Worm (Caenorhabditis elegans): Measurements from ENCODE around the gene Y67D8A.2.
"Not testable (repeated sequence)": the region's sequence is repeated elsewhere in the genome, so short reads cannot be mapped to it uniquely, and the experiment has no call there.

The Y67D8A.2 gene

DNA sequence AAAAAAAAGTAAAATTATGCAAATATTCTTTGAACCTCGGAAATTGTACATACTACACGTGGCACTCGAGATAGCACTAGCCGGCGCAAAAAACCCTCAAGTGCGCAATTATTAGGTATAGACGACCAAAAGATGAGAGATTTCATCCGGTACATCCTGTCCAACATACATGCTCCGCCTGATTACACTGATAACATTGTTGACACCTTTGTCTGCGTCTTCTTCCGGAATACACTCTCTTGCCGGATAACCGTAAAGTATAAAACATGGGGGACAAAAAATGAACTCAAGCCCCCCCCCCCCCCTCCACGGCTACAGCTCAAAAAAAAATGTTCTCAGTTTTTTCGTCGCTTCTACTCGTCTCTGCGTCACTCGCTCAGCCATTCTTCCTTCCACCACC, 76.1 kb downstream of the Y67D8A.2 start, which contains the start of gene W08E12.6:
TSS of gene W08E12.6 (plus strand) at position 301 of the 400 bp plus-strand sequence.
- no peak for TF ChIP-seq ceh-14 (tag; optimal IDR thresholded peaks at IDR 0.05)

DNA sequence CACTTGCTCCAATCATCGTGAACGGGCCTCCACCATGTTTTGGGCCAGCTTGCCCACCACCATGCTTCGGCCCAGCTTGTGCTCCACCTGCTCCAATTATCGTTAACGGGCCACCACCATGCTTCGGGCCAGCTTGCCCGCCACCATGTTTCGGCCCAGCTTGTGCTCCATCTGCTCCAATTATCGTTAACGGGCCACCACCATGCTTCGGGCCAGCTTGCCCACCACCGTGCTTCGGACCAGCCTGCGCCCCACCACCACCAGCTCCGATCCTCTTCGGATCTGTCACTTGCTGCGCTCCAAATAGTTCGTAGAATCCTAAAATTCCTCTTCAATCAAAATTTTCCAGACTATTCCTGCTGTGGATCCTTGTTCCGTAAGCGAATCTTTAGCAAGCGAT, 77.0 kb downstream of the Y67D8A.2 start:
- no peak for TF ChIP-seq pros-1 (tag; optimal IDR thresholded peaks at IDR 0.05)
- no peak for TF ChIP-seq tbx-2 (tag; optimal IDR thresholded peaks at IDR 0.05)

DNA sequence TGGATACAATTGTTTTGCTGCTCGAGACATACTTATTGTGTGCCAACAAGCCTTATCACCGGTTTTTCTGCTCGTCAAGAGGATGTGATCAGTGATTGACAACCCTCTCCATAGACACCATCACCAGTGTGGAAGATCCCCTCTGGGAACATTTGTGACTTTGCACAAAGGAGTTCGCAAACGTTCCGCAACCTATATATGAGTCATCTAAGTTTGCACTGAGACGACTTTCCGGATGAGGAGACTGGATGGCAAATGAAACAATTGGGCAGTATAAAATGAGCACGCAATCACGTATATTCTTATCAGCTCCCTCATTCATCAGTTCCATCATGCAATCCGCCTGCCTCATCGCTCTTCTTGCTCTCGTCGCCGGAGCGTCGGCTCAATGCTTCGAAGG, 78.3 kb downstream of the Y67D8A.2 start, which contains the start of gene W08E12.5:
TSS of gene W08E12.5 (plus strand) at position 301 of the 400 bp plus-strand sequence.
- TF ChIP-seq pax-1 (tag; optimal IDR thresholded peaks at IDR 0.05): no peak
- TF ChIP-seq ceh-24 (tag; optimal IDR thresholded peaks at IDR 0.05): no peak
- TF ChIP-seq syd-9 (tag; optimal IDR thresholded peaks at IDR 0.05): no peak
- TF ChIP-seq ttx-3 (tag; optimal IDR thresholded peaks at IDR 0.05): no peak
- no peak for TF ChIP-seq hlh-6 (tag; optimal IDR thresholded peaks at IDR 0.05)
- TF ChIP-seq dve-1 (tag; optimal IDR thresholded peaks at IDR 0.05): no peak
- no peak for TF ChIP-seq ceh-34 (tag; optimal IDR thresholded peaks at IDR 0.05)
- no peak for TF ChIP-seq ceh-31 (tag; optimal IDR thresholded peaks at IDR 0.05)
- no peak for TF ChIP-seq hlh-13 (GFP tag; optimal IDR thresholded peaks at IDR 0.05)
- no peak for TF ChIP-seq pqm-1 (tag; optimal IDR thresholded peaks at IDR 0.05)
- no peak for TF ChIP-seq hlh-30 (tag; optimal IDR thresholded peaks at IDR 0.05; ENCODE audit: insufficient read depth)
- no peak for TF ChIP-seq ceh-18 (tag; optimal IDR thresholded peaks at IDR 0.05)
- TF ChIP-seq rnt-1 (tag; optimal IDR thresholded peaks at IDR 0.05): no peak
- no peak for TF ChIP-seq ceh-9 (tag; optimal IDR thresholded peaks at IDR 0.05)
- no peak for TF ChIP-seq Y22D7AL.16 (tag; optimal IDR thresholded peaks at IDR 0.05)
- TF ChIP-seq ref-2 (tag; optimal IDR thresholded peaks at IDR 0.05): no peak
- no peak for TF ChIP-seq elt-4 (tag; optimal IDR thresholded peaks at IDR 0.05)
- TF ChIP-seq che-1 (tag; optimal IDR thresholded peaks at IDR 0.05): no peak
- TF ChIP-seq sox-4 (tag; optimal IDR thresholded peaks at IDR 0.05): no peak
- TF ChIP-seq lim-6 (tag; optimal IDR thresholded peaks at IDR 0.05): no peak

DNA sequence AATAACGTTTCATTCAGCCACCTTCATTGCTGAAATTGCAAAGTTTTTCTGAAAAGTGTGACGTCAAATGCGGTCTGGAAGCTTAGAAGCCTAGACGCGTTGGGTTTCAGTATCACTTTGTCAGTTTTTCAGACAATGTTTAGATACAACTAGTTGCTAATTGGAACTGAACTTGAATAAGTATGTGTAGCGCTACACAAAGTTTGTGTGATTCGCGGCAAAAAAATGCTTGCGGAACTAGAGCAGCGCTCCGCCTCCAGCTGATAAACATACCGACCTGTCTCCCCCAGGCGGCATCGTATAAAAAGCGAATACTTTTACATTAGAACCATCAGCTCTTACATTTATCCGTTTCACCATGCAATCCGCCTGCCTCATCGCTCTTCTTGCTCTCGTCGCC, 79.8 kb downstream of the Y67D8A.2 start, which contains the start of gene W08E12.4:
TSS of gene W08E12.4 (plus strand) at position 301 of the 400 bp plus-strand sequence.
- not testable (repeated sequence) for TF ChIP-seq ceh-2 (tag; optimal IDR thresholded peaks at IDR 0.05); ceh-45 (GFP tag; IDR thresholded peaks at IDR 0.05); K09A11.1 (tag; optimal IDR thresholded peaks at IDR 0.05; ENCODE audit: insufficient read depth)

Measured in whole organism, late embryonic.